Worm (Caenorhabditis elegans) whole organism, L3 larva: ENCODE measurements around the gene E02C12.10.

Source experiments
- R02D3.7 ChIP-seq: fragments of 150-350 bp; optimal IDR thresholded peaks from 2 replicates; lab custom pipeline; 2014; ENCODE audit warnings: missing biosample characterization, missing genetic modification characterization
- ZK546.5 ChIP-seq: sonication (generic microtip); optimal IDR thresholded peaks from 2 replicates; lab custom pipeline; 2017; ENCODE audit warnings: missing biosample characterization, missing genetic modification characterization
- aly-2 ChIP-seq: fragments of 150-350 bp; optimal IDR thresholded peaks from 2 replicates; lab custom pipeline; 2014; ENCODE audit warnings: missing biosample characterization, missing genetic modification characterization
- ama-1 ChIP-seq: fragments of 150-350 bp; optimal IDR thresholded peaks from 2 replicates; lab custom pipeline; 2018
- ceh-16 ChIP-seq: sonication (generic microtip); optimal IDR thresholded peaks from 2 replicates; lab custom pipeline; 2017; ENCODE audit warnings: missing biosample characterization, missing genetic modification characterization
- ceh-28 ChIP-seq: fragments of 150-350 bp; optimal IDR thresholded peaks from 2 replicates; lab custom pipeline; 2014; ENCODE audit warnings: missing biosample characterization, missing genetic modification reagents, missing genetic modification characterization
- ceh-82 ChIP-seq: fragments of 150-350 bp; optimal IDR thresholded peaks from 2 replicates; lab custom pipeline; 2014; ENCODE audit warnings: missing biosample characterization, missing genetic modification characterization
- egl-27 ChIP-seq: sonication (generic microtip); optimal IDR thresholded peaks from 4 replicates; lab custom pipeline; 2017; ENCODE audit warnings: missing biosample characterization, missing genetic modification reagents, missing genetic modification characterization
- elt-1 ChIP-seq: fragments of 150-350 bp; optimal IDR thresholded peaks from 2 replicates; lab custom pipeline; 2014; ENCODE audit warnings: missing biosample characterization, missing genetic modification characterization
- eor-1 ChIP-seq, 2 experiments: fragments of 150-350 bp; optimal IDR thresholded peaks; 2 replicates each; lab custom pipeline; 2014 to 2018; ENCODE audit warnings: missing biosample characterization in 2 of 2, missing genetic modification characterization in 2 of 2
- fkh-10 ChIP-seq: sonication (generic microtip); optimal IDR thresholded peaks from 2 replicates; lab custom pipeline; 2017; ENCODE audit warnings: missing biosample characterization, missing genetic modification reagents, missing genetic modification characterization
- fkh-2 ChIP-seq: fragments of 150-350 bp; optimal IDR thresholded peaks from 2 replicates; lab custom pipeline; 2014; ENCODE audit warnings: missing biosample characterization, missing genetic modification reagents, missing genetic modification characterization
- fos-1 ChIP-seq: fragments of 150-350 bp; optimal IDR thresholded peaks from 2 replicates; lab custom pipeline; 2014; ENCODE audit warnings: missing biosample characterization, missing genetic modification characterization
- hmg-11 ChIP-seq: sonication (generic microtip); optimal IDR thresholded peaks from 2 replicates; lab custom pipeline; 2016; ENCODE audit warnings: missing genetic modification characterization, missing compliant biosample characterization
- lin-15B ChIP-seq: fragments of 150-350 bp; optimal IDR thresholded peaks from 2 replicates; lab custom pipeline; 2014; ENCODE audit warnings: missing biosample characterization, missing genetic modification characterization
- lin-39 ChIP-seq: fragments of 150-350 bp; optimal IDR thresholded peaks from 2 replicates; lab custom pipeline; 2018; ENCODE audit warnings: missing biosample characterization, missing genetic modification reagents, missing genetic modification characterization
- lsy-12 ChIP-seq: sonication (generic microtip); optimal IDR thresholded peaks from 2 replicates; lab custom pipeline; 2016; ENCODE audit warnings: mild to moderate bottlenecking, missing genetic modification characterization, missing compliant biosample characterization
- mdl-1 ChIP-seq: fragments of 150-350 bp; optimal IDR thresholded peaks from 2 replicates; lab custom pipeline; 2014; ENCODE audit warnings: missing biosample characterization, missing genetic modification characterization
- mml-1 ChIP-seq: fragments of 150-350 bp; sonication (generic microtip); optimal IDR thresholded peaks from 3 replicates; lab custom pipeline; 2014; ENCODE audit warnings: missing biosample characterization, missing genetic modification characterization
- nfya-1 ChIP-seq: sonication (generic microtip); optimal IDR thresholded peaks from 2 replicates; lab custom pipeline; 2017; ENCODE audit warnings: missing genetic modification characterization, mild to moderate bottlenecking, missing compliant biosample characterization, antibody characterized with exemption, moderate library complexity; ENCODE audit not compliant: insufficient read depth
- nhr-11 ChIP-seq: fragments of 150-350 bp; optimal IDR thresholded peaks from 2 replicates; lab custom pipeline; 2014; ENCODE audit warnings: missing biosample characterization, missing genetic modification characterization
- nhr-12 ChIP-seq: fragments of 150-350 bp; optimal IDR thresholded peaks from 2 replicates; lab custom pipeline; 2014; ENCODE audit warnings: missing biosample characterization, missing genetic modification characterization
- nhr-25 ChIP-seq: sonication (generic microtip); optimal IDR thresholded peaks from 2 replicates; lab custom pipeline; 2017; ENCODE audit warnings: missing biosample characterization, missing genetic modification characterization
- nhr-28 ChIP-seq: fragments of 150-350 bp; optimal IDR thresholded peaks from 2 replicates; lab custom pipeline; 2014; ENCODE audit warnings: missing biosample characterization, missing genetic modification characterization
- nhr-43 ChIP-seq: sonication (generic microtip); optimal IDR thresholded peaks from 2 replicates; lab custom pipeline; 2016; ENCODE audit warnings: mild to moderate bottlenecking, missing genetic modification characterization, missing compliant biosample characterization; ENCODE audit not compliant: poor library complexity, severe bottlenecking
- nhr-67 ChIP-seq: fragments of 150-350 bp; optimal IDR thresholded peaks from 2 replicates; lab custom pipeline; 2014; ENCODE audit warnings: missing biosample characterization, missing genetic modification characterization
- pha-4 ChIP-seq: fragments of 150-350 bp; optimal IDR thresholded peaks from 2 replicates; lab custom pipeline; 2014; ENCODE audit warnings: missing biosample characterization, missing genetic modification reagents, missing genetic modification characterization
- pqm-1 ChIP-seq: fragments of 150-350 bp; optimal IDR thresholded peaks from 2 replicates; lab custom pipeline; 2017; ENCODE audit warnings: missing biosample characterization, missing genetic modification characterization, inconsistent platforms
- sea-2 ChIP-seq: fragments of 150-350 bp; sonication (generic microtip); optimal IDR thresholded peaks from 4 replicates; lab custom pipeline; 2014; ENCODE audit warnings: missing biosample characterization, missing genetic modification reagents, missing genetic modification characterization
- skn-1 ChIP-seq: fragments of 150-350 bp; optimal IDR thresholded peaks from 2 replicates; lab custom pipeline; 2014; ENCODE audit warnings: missing biosample characterization, missing genetic modification characterization
- snpc-4 ChIP-seq: fragments of 150-350 bp; optimal IDR thresholded peaks from 2 replicates; lab custom pipeline; 2014; ENCODE audit warnings: missing biosample characterization, missing genetic modification characterization
- unc-39 ChIP-seq: sonication (generic microtip); optimal IDR thresholded peaks from 4 replicates; lab custom pipeline; 2017; ENCODE audit warnings: missing biosample characterization, missing genetic modification characterization
- unc-62 ChIP-seq: fragments of 150-350 bp; sonication (generic microtip); optimal IDR thresholded peaks from 4 replicates; lab custom pipeline; 2014; ENCODE audit warnings: missing biosample characterization, missing genetic modification reagents, missing genetic modification characterization
- zag-1 ChIP-seq: fragments of 150-350 bp; optimal IDR thresholded peaks from 2 replicates; lab custom pipeline; 2014; ENCODE audit warnings: missing biosample characterization, missing genetic modification characterization
- ztf-11 ChIP-seq: fragments of 150-350 bp; optimal IDR thresholded peaks from 2 replicates; lab custom pipeline; 2014; ENCODE audit warnings: missing biosample characterization, missing genetic modification characterization
- ztf-4 ChIP-seq: fragments of 150-350 bp; optimal IDR thresholded peaks from 2 replicates; lab custom pipeline; 2014; ENCODE audit warnings: missing biosample characterization, missing genetic modification characterization

The E02C12.10 gene

DNA sequence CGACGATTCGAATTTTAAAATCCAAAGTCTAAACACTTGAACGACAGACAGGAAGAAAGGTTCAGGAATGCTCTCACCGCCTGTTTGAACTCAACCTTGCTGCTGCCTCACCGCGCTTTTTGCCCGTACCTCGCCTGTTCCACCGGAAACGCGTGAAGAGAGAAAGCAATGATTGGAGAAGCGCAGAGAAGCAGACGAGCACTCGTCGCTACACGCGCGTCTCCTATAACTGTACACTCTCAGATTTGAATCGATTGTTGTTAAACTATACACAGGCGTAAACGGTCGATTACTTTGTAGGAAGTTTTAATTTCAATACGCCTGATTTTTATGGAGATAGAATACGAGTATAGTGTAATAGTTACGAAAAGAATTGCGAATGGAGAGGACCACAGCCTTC is 46.3 kb upstream of the E02C12.10 start (continued):
- no peak for TF ChIP-seq nhr-11

DNA sequence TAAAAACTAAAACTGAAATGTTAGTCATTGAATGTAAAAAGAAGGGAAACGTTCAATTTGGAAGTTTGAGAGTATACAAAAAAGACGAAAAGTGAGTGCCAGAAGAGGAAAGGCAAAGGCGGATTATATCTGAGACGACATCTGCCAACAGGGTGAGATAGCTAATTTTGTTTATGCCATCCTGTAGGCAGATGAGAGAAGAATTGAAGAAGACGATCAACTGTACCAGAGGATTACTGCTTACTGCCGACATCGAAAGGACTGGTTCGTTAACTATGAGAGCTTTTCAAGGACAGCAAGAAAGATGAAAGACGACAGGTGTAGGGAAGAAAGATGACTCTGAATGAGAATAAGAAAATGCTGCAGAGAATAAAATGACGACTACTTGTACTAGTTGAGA is 45.3 kb upstream of the E02C12.10 start:
- TF ChIP-seq mdl-1 (tag; lab: Kevin White, UChicago) (no peak), nhr-25 (tag; lab: Kevin White, UChicago) (peak; percentile 24), ZK546.5 (no peak), fkh-2 (no peak)

DNA sequence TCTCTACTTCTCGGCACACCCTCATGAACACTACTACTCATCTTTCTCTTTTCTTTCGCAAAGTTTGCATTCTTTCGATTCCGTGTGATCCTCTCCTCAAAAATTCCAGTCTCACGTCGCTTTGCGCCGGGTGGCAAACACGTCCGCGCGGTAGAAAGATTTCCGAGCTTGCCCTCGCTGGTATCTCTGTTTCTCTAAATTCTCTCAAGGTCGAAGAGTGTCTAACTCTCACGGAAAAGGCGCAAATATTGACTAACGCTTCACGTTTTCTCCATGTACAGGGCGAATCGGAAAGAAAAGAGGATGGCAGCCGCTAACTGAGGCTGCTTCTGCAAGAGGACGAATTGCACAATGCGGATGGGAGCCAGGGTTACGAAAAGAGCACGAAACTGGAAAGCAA is 44.5 kb upstream of the E02C12.10 start:
- TF ChIP-seq ztf-11 (no peak), nfya-1 (tag; lab: Kevin White, UChicago) (peak; percentile 15), aly-2 (no peak), nhr-43 (tag; lab: Kevin White, UChicago) (no peak), nhr-12 (tag; lab: Kevin White, UChicago) (no peak), ZK546.5 (no peak), fkh-2 (no peak), hmg-11 (peak; percentile 54), lin-15B (tag; lab: Kevin White, UChicago) (no peak), ceh-16 (tag; lab: Kevin White, UChicago) (no peak), mml-1 (tag; lab: Kevin White, UChicago) (no peak), pqm-1 (no peak), lsy-12 (tag; lab: Kevin White, UChicago) (no peak), fkh-10 (GFP tag; lab: Kevin White, UChicago) (no peak), nhr-67 (tag; lab: Kevin White, UChicago) (no peak), unc-62 (GFP tag; lab: Kevin White, UChicago) (no peak), ceh-82 (tag; lab: Kevin White, UChicago) (no peak), eor-1 (tag; optimal IDR thresholded peaks at IDR 0.05; lab: Kevin White, UChicago) (no peak), skn-1 (no peak), pha-4 (tag; lab: Kevin White, UChicago) (peak; percentile 30), nhr-25 (tag; lab: Kevin White, UChicago) (peak; percentile 40), nhr-11 (no peak), snpc-4 (tag; lab: Kevin White, UChicago) (no peak), fos-1 (no peak), mdl-1 (tag; lab: Kevin White, UChicago) (no peak), elt-1 (no peak), lin-39 (no peak), nhr-28 (tag; lab: Kevin White, UChicago) (no peak)

DNA sequence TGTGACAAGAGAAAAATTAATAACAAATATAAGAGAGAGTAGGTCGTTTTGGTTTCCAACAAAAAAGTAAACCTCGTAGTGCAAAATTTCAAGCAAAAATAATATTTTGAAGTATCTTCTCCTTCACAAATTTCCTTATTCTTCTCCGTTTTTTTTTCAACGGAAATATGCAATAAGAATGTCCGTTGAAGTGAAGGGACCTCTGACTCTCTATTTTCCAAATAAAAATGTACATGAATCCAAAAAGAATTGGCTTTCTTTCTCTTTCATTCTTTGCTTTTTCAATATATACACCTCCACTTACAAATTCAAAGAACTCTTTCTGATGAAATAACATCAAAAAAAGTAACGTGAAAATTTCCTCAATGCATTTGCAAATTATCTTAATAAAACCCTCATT is 38.4 kb upstream of the E02C12.10 start, which contains the start of gene F36D4.1:
F36D4.1 (plus strand) TSS at position 301 of the 400 bp plus-strand sequence.
- no peak for TF ChIP-seq ceh-28 (tag; lab: Kevin White, UChicago)
- TF ChIP-seq ama-1 (lab: Kevin White, UChicago) = no peak
- no peak for TF ChIP-seq pha-4 (tag; lab: Kevin White, UChicago)
- no peak for TF ChIP-seq aly-2
- no peak for TF ChIP-seq pqm-1
- no peak for TF ChIP-seq snpc-4 (tag; lab: Kevin White, UChicago)
- no peak for TF ChIP-seq nhr-67 (tag; lab: Kevin White, UChicago)
- TF ChIP-seq unc-39 = no peak
- no peak for TF ChIP-seq hmg-11
- no peak for TF ChIP-seq egl-27 (tag; lab: Kevin White, UChicago)
- no peak for TF ChIP-seq ZK546.5
- TF ChIP-seq lin-39 = no peak
- no peak for TF ChIP-seq R02D3.7 (tag; lab: Kevin White, UChicago)
- no peak for TF ChIP-seq mml-1 (tag; lab: Kevin White, UChicago)
- TF ChIP-seq fkh-10 (GFP tag; lab: Kevin White, UChicago) = no peak
- no peak for TF ChIP-seq nfya-1 (tag; lab: Kevin White, UChicago)
- TF ChIP-seq zag-1 (tag; lab: Kevin White, UChicago) = no peak

DNA sequence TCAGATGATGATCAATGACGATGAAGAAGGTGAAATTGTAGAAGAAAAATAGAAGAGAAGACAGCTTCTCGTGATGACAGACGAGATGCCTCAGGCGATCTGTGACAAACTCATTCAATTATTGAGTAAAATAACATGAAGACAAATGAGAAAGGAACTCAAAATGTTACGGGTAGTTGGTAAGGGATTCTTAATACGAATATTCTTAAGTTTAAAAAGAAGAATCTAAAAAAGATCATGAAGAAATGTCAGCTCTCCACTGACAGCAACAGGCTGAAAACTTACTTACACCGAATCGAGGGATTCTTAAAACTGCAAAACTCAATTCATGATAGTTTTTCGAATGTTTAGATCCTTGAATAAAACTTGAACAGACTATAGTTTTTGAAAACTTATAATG is 36.3 kb upstream of the E02C12.10 start, which contains the start of gene F36D4.4:
F36D4.4 (minus strand) TSS at position 101 of the 400 bp plus-strand sequence.
- TF ChIP-seq ztf-4 (tag; lab: Kevin White, UChicago) = no peak
- TF ChIP-seq nhr-67 (tag; lab: Kevin White, UChicago) = no peak
- TF ChIP-seq nhr-12 (tag; lab: Kevin White, UChicago) = no peak
- TF ChIP-seq pqm-1 = no peak
- no peak for TF ChIP-seq ama-1 (lab: Kevin White, UChicago)
- no peak for TF ChIP-seq nhr-25 (tag; lab: Kevin White, UChicago)
- no peak for TF ChIP-seq unc-62 (GFP tag; lab: Kevin White, UChicago)
- TF ChIP-seq mdl-1 (tag; lab: Kevin White, UChicago) = no peak
- TF ChIP-seq sea-2 = no peak
- no peak for TF ChIP-seq unc-39
- TF ChIP-seq ceh-28 (tag; lab: Kevin White, UChicago) = no peak
- TF ChIP-seq lin-15B (tag; lab: Kevin White, UChicago) = no peak
- TF ChIP-seq fos-1 = no peak
- TF ChIP-seq, all 47 proteins: peak for 0
